Fruit fly (Drosophila melanogaster) ovary, adult (tissue): ENCODE measurements around the gene tap.

Experiments used
- CG17801 ChIP-seq: fragments of 200-800 bp; optimal IDR thresholded peaks from 2 replicates; lab custom pipeline; 2019; ENCODE audit warnings: missing biosample characterization, mild to moderate bottlenecking, missing genetic modification characterization, moderate library complexity; ENCODE audit not compliant: partially characterized antibody

Gene tap

dm6 chr3L:17359225-17359773, at the start of gene tap:
tap (plus strand) TSS chr3L:17359682.
- no peak for TF ChIP-seq CG17801 (GFP tag; lab: Kevin White, UChicago)

dm6 chr3L:17310509-17310908, 49.0 kb upstream of the tap start:
- TF ChIP-seq CG17801 (GFP tag; lab: Kevin White, UChicago): no peak

DNA sequence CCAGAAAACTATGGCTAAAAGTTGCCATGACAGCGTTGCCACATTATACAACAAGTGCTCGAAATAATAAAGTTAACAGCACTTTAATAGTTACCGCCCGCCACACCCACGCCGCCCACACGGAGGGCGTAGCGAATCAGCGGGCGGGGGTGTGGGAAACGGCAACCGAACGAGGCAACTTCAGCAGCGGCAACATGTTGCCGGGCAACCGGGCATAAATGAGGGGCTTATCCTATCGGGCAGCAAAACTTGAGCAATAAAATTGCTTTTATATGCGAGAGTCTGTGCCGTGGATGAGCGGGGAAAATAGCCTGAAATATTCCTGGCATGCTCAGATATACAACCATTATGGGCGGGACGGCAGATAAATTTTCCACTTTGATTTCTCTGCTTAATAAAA, 43.3 kb upstream of the tap start:
- TF ChIP-seq CG17801 (GFP tag; lab: Kevin White, UChicago): no peak

DNA sequence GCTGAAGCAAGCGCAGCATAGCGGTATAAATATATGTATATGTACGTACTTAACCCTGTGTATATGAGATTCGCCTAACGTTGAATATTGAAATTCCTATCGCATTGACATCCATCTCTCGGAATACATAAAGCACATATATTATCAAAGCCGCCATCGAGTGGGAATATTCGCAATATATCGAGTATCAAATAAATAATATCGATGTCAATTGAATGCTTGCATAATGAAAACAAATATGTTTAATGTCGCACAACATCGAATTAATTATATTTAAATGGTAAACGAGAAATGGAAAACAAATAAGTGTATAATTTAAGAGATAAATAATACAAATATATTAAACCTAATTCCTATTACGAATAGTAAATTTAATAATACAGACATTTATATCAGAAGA, 38.8 kb upstream of the tap start, which contains the start of gene ND-24L:
ND-24L (minus strand) TSS at position 101 of the 400 bp plus-strand sequence.
- no peak for TF ChIP-seq CG17801 (GFP tag; lab: Kevin White, UChicago)

DNA sequence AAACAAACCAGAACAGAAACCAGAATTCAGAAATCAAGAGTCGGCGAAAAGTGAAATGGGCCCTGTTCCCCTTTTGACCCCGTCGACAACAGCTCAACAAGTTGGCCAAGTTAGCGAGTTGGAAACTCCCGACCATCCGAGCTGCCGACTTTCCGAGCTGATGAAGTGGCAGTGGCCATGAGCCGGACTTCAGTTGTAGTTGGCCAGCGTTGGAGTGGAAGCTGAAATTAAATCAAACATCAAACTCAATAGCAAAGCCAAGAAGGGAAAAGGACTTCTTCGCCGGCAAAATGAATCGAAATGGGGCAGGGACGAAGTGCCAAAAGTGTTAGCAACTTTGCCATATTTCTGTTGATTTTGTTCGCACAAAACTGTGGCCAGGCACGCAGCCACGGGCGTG, 36.9 kb upstream of the tap start, which contains the start of gene CG13724:
CG13724 (plus strand) TSS at position 301 of the 400 bp plus-strand sequence.
- no peak for TF ChIP-seq CG17801 (GFP tag; lab: Kevin White, UChicago)

dm6 chr3L:17325418-17325817, 34.1 kb upstream of the tap start, which contains the start of gene CG13725:
CG13725 (minus strand) TSS chr3L:17325518.
- no peak for TF ChIP-seq CG17801 (GFP tag; lab: Kevin White, UChicago)

DNA sequence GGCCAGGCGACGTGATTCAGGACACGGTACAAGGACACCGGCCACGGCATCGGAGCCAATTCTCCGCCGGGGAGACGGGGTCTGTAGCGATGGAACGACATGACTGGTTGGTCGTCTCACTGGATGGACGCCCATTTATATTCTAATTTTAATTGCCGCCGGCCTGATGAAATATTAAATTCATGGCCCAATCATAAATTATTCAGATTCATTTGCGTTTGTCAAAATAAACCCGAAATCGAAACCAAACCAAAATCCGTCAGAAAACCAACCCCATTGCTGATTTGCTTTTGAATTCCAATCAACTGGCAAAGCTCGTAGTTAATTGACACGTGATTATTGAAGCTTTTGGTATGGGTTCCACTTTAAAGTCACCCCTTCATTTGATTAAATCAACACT, 30.4 kb upstream of the tap start, which contains the start of gene Or74a:
Or74a (minus strand) TSS at position 101 of the 400 bp plus-strand sequence.
- no peak for TF ChIP-seq CG17801 (GFP tag; lab: Kevin White, UChicago)

DNA sequence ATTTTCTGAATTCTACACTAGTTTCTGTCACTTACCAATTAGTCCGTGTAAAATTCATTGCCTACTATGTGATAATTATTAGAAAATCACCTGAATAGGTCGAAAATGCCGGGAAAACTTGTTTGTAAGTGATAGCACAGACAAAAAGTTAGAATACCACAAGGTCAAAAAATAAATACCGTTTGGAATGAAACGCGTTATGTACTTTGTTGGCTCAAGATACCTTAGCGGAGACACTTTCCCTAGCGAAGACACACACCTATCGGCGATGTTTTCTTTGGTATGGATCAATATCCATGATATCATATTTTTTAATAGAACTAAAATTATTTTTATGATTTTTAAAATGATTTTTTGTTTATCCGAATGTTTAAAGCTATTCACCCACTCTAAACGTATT, 20.4 kb upstream of the tap start, which contains the start of gene CG6479:
CG6479 (minus strand) TSS at position 141 of the 400 bp plus-strand sequence.
- TF ChIP-seq CG17801 (GFP tag; lab: Kevin White, UChicago): no peak

DNA sequence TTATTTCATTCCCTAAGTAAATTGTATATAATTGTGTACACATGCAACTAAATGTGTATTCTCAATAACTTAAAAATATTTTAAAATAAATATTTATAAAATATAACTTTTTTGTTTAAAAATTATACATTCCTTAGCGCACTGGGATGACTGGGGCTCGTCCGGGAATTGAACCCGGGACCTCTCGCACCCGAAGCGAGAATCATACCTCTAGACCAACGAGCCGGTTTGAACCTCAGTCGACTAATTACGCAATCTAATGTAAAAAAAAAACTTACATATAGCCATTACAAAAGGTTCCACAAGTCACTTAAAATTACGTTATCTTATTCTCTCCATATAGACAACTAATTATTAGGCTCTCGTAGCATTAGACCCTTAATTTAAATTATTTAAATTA, 19.7 kb upstream of the tap start:
- TF ChIP-seq CG17801 (GFP tag; lab: Kevin White, UChicago): no peak

DNA sequence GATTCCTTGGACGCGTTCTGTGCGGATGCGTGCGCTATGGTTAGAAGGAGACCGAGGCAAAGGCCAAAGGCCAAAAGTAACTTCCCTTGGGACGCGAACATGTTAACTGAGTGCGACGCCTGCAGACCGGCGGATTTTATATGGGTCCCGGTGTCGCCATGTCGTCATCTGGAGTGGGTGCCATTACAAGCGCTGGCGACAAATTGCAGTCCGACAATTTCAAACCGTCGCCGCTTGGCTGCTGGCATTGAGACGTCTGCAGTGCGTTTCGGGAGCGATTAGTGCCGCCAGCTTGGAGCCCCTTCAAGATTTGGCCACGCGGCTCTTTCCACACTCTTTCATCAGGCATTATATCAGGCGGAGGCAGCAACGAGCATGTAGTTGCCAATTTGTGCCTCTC, 18.3 kb upstream of the tap start, which contains the start of gene CG13727:
CG13727 (minus strand) TSS at position 101 of the 400 bp plus-strand sequence.
- TF ChIP-seq CG17801 (GFP tag; lab: Kevin White, UChicago): no peak

DNA sequence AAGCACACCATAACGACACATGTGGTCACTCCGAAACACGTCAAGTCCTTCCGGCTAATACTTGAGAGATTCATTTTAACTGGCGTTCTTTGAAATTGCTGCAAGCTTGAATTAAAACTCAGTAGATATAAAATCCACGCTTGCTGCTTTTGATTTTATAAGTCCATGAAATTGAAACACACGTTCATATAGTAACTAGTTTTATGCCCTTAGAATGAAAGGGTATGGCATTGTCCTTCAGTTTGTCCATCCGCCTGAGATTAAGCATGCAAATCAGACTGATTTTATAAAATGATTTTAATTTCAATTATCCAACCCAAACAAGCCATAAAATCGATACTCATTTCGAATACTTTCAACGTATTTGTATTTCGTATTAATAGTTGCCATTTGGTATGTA, 14.9 kb upstream of the tap start, which contains the start of gene brv2:
brv2 (minus strand) TSS at position 101 of the 400 bp plus-strand sequence.
- no peak for TF ChIP-seq CG17801 (GFP tag; lab: Kevin White, UChicago)

- TF ChIP-seq CG17801 (GFP tag; lab: Kevin White, UChicago): no peak
These were observed 13.1 kb upstream of the tap start for dm6 chr3L:17346393-17346792.

DNA sequence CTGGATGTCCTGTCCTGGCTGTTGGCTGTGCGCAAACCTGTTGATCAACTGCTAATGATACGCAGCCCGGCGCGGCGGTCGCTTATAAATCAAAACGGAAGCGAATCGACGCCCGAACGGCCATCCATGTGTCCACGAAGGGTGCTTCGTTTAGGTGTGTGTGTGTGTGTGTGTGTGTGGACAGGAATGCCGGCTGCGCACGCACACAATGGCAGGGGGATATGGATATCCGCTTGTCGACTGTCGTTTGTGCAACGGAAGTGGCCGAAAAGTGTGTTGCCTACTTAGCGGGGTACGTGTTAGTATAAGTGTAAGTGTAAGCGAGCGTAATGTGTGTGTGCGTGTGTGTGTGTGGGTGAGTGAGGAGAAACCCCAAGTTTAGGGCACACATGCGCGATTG, 9.9 kb upstream of the tap start, which contains the start of gene Mip:
Mip (minus strand) TSS at position 63 of the 400 bp plus-strand sequence.
- TF ChIP-seq CG17801 (GFP tag; lab: Kevin White, UChicago): no peak

DNA sequence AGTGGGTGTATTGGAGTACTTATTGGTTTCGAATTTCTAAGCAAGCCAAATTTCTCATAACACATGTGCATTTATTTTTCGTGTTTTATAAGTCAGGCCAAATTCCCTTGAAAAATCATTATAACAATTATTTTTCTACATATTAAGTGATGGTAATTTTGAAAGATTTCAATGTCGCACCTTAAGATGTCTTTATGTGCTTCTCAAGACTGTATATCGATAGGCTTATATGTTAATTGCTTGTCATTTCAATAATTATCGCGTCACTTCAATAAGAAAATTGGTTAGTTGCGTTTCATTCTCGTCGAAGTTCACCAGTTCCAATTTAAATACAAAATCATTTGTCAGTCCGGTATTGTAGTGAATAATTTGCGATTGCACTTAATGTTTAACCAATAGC, 8.0 kb upstream of the tap start, which contains the start of gene CG7692:
CG7692 (plus strand) TSS at position 301 of the 400 bp plus-strand sequence.
- no peak for TF ChIP-seq CG17801 (GFP tag; lab: Kevin White, UChicago)

- no peak for TF ChIP-seq CG17801 (GFP tag; lab: Kevin White, UChicago)
These were observed 6.7 kb upstream of the tap start for dm6 chr3L:17352812-17353211.

DNA sequence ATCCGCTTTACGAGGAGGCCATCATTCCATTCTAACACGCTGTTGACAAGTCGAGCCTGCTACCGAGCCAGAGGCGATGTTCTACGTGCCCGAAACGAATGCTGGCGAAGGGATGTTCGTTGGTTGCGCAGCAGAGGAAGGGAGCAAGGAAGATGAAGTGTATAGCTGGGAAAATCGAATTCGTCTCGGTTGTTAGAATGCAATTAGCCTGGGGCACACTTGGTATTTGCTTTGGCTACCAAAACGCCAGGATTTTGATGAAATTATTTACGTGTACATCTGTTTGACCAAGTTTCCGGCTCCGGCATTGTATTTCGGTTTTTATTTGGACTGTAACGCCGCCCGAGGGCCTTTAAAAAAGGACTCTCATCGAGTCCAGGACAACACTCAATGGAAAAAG, 2.1 kb upstream of the tap start:
- no peak for TF ChIP-seq CG17801 (GFP tag; lab: Kevin White, UChicago)
